Fruit fly (Drosophila melanogaster) whole organism, embryonic: Measurements from ENCODE around the gene Oatp26F.

Experiments
- Atf3 ChIP-seq: fragments of 200-800 bp; sonication (Bioruptor generic); optimal IDR thresholded peaks from 3 replicates; lab custom pipeline; 2016; ENCODE audit warnings: missing biosample characterization, missing genetic modification characterization
- CG10147 ChIP-seq: fragments of 200-800 bp; sonication (Bioruptor generic); optimal IDR thresholded peaks from 2 replicates; lab custom pipeline; 2019; ENCODE audit warnings: missing biosample characterization, mild to moderate bottlenecking, missing genetic modification characterization, moderate library complexity
- CG11247 ChIP-seq: fragments of 200-800 bp; sonication (Bioruptor generic); IDR thresholded peaks from 2 replicates; pipeline ENCODE4 v1.3.6; 2022; ENCODE audit warnings: missing biosample characterization, missing genetic modification characterization
- CG11723 ChIP-seq: fragments of 200-800 bp; sonication (Bioruptor generic); optimal IDR thresholded peaks from 2 replicates; lab custom pipeline; 2017; ENCODE audit warnings: missing biosample characterization, mild to moderate bottlenecking, missing genetic modification characterization
- CG14710 ChIP-seq: fragments of 200-800 bp; sonication (Bioruptor generic); optimal IDR thresholded peaks from 3 replicates; lab custom pipeline; 2019; ENCODE audit warnings: missing biosample characterization, mild to moderate bottlenecking, missing genetic modification characterization, moderate library complexity
- CG15269 ChIP-seq: fragments of 200-800 bp; sonication (Bioruptor generic); optimal IDR thresholded peaks from 2 replicates; lab custom pipeline; 2018; ENCODE audit warnings: missing biosample characterization, mild to moderate bottlenecking, missing genetic modification characterization, moderate library complexity
- CG15696 ChIP-seq: fragments of 200-800 bp; sonication (Bioruptor generic); optimal IDR thresholded peaks from 2 replicates; lab custom pipeline; 2019; ENCODE audit warnings: missing biosample characterization, mild to moderate bottlenecking, missing genetic modification characterization, moderate library complexity
- CG1602 ChIP-seq: fragments of 200-800 bp; sonication (Bioruptor generic); optimal IDR thresholded peaks from 3 replicates; lab custom pipeline; 2016; ENCODE audit warnings: missing biosample characterization, missing genetic modification characterization
- CG1647 ChIP-seq: fragments of 200-800 bp; sonication (Bioruptor generic); optimal IDR thresholded peaks from 3 replicates; lab custom pipeline; 2016; ENCODE audit warnings: missing biosample characterization, missing genetic modification characterization
- CG17328 ChIP-seq: fragments of 200-800 bp; sonication (Bioruptor generic); IDR thresholded peaks from 2 replicates; pipeline ENCODE4 v1.3.6; 2022; ENCODE audit warnings: missing biosample characterization, missing genetic modification characterization
- CG32767 ChIP-seq: fragments of 200-800 bp; sonication (Bioruptor generic); IDR thresholded peaks from 2 replicates; pipeline ENCODE4 v1.3.6; 2022; ENCODE audit warnings: missing biosample characterization, missing genetic modification characterization
- CG4707 ChIP-seq: fragments of 200-800 bp; sonication (Bioruptor generic); optimal IDR thresholded peaks from 2 replicates; lab custom pipeline; 2018; ENCODE audit warnings: missing biosample characterization, mild to moderate bottlenecking, missing genetic modification characterization, moderate library complexity
- CG6272 ChIP-seq: fragments of 200-800 bp; sonication (Bioruptor generic); IDR thresholded peaks from 2 replicates; pipeline ENCODE4 v1.3.6; 2022; ENCODE audit warnings: missing biosample characterization, missing genetic modification characterization
- CG7839 ChIP-seq: fragments of 200-800 bp; sonication (Bioruptor generic); optimal IDR thresholded peaks from 3 replicates; lab custom pipeline; 2018; ENCODE audit warnings: missing biosample characterization, mild to moderate bottlenecking, missing genetic modification characterization, moderate library complexity
- CG7987 ChIP-seq: fragments of 200-800 bp; sonication (Bioruptor generic); optimal IDR thresholded peaks from 2 replicates; lab custom pipeline; 2018; ENCODE audit warnings: missing biosample characterization, mild to moderate bottlenecking, missing genetic modification characterization, moderate library complexity
- CG8281 ChIP-seq: fragments of 200-800 bp; sonication (Bioruptor generic); optimal IDR thresholded peaks from 2 replicates; lab custom pipeline; 2018; ENCODE audit warnings: missing biosample characterization, mild to moderate bottlenecking, missing genetic modification characterization, moderate library complexity
- CG9932 ChIP-seq: fragments of 200-800 bp; sonication (Bioruptor generic); IDR thresholded peaks from 2 replicates; pipeline ENCODE4 v1.3.6; 2022; ENCODE audit warnings: missing biosample characterization, missing genetic modification characterization
- CoRest ChIP-seq: fragments of 200-800 bp; sonication (Bioruptor generic); optimal IDR thresholded peaks from 3 replicates; lab custom pipeline; 2018; ENCODE audit warnings: missing biosample characterization, mild to moderate bottlenecking, missing genetic modification characterization, moderate library complexity
- D ChIP-seq, 2 experiments: fragments of 200-800 bp in 1 of 2; fragments of >200 bp in 1 of 2; sonication (Bioruptor generic) in 1 of 2; optimal IDR thresholded peaks; 2 replicates in 1 of 2; 3 replicates in 1 of 2; lab custom pipeline; 2017; ENCODE audit warnings: mild to moderate bottlenecking in 1 of 2, missing biosample characterization in 1 of 2, missing genetic modification characterization in 1 of 2, missing genetic modification reagents in 1 of 2
- Dek ChIP-seq: fragments of 200-800 bp; sonication (Bioruptor generic); optimal IDR thresholded peaks from 3 replicates; lab custom pipeline; 2019; ENCODE audit warnings: missing biosample characterization, mild to moderate bottlenecking, missing genetic modification characterization, moderate library complexity
- Doc2 ChIP-seq: fragments of 200-800 bp; sonication (Bioruptor generic); IDR thresholded peaks from 2 replicates; pipeline ENCODE4 v1.3.6; 2022; ENCODE audit warnings: missing biosample characterization, missing genetic modification characterization
- Eip74EF ChIP-seq, 2 experiments: fragments of 200-800 bp in 1 of 2; fragments of >200 bp in 1 of 2; sonication (Bioruptor generic) in 1 of 2; optimal IDR thresholded peaks; 2 replicates each; lab custom pipeline; 2017 to 2019; ENCODE audit warnings: missing biosample characterization in 2 of 2, missing genetic modification characterization in 2 of 2, mild to moderate bottlenecking in 1 of 2, moderate library complexity in 1 of 2
- HmgZ ChIP-seq: fragments of 200-800 bp; sonication (Bioruptor generic); optimal IDR thresholded peaks from 2 replicates; lab custom pipeline; 2018; ENCODE audit warnings: missing biosample characterization, mild to moderate bottlenecking, missing genetic modification characterization
- Jarid2 ChIP-seq: fragments of 200-800 bp; sonication (Bioruptor generic); optimal IDR thresholded peaks from 3 replicates; lab custom pipeline; 2017; ENCODE audit warnings: mild to moderate bottlenecking, missing biosample characterization, missing genetic modification reagents, missing genetic modification characterization
- Myb ChIP-seq: fragments of 200-800 bp; sonication (Bioruptor generic); optimal IDR thresholded peaks from 2 replicates; lab custom pipeline; 2016; ENCODE audit warnings: missing biosample characterization, missing genetic modification characterization
- NC2α ChIP-seq: fragments of 200-800 bp; sonication (Bioruptor generic); optimal IDR thresholded peaks from 2 replicates; lab custom pipeline; 2016; ENCODE audit warnings: missing biosample characterization, missing genetic modification characterization
- Nf-YC ChIP-seq: fragments of 200-800 bp; optimal IDR thresholded peaks from 3 replicates; lab custom pipeline; 2019; ENCODE audit warnings: missing biosample characterization, mild to moderate bottlenecking, missing genetic modification characterization, moderate library complexity
- Poxn ChIP-seq: fragments of 200-800 bp; sonication (Bioruptor generic); IDR thresholded peaks from 2 replicates; pipeline ENCODE4 v1.3.6; 2022; ENCODE audit warnings: missing biosample characterization, missing genetic modification characterization
- Scr ChIP-seq: fragments of 200-800 bp; sonication (Bioruptor generic); IDR thresholded peaks from 2 replicates; pipeline ENCODE4 v1.3.6; 2022; ENCODE audit warnings: missing biosample characterization, missing genetic modification characterization; ENCODE audit not compliant: partially characterized antibody
- Sry-β ChIP-seq: fragments of 200-800 bp; sonication (Bioruptor generic); optimal IDR thresholded peaks from 2 replicates; lab custom pipeline; 2018; ENCODE audit warnings: missing biosample characterization, mild to moderate bottlenecking, missing genetic modification characterization, moderate library complexity
- Ssrp ChIP-seq: fragments of 200-800 bp; sonication (Bioruptor generic); optimal IDR thresholded peaks from 2 replicates; lab custom pipeline; 2018; ENCODE audit warnings: missing biosample characterization, mild to moderate bottlenecking, missing genetic modification characterization, moderate library complexity
- TFAM ChIP-seq: fragments of 200-800 bp; sonication (Bioruptor generic); optimal IDR thresholded peaks from 2 replicates; lab custom pipeline; 2017; ENCODE audit warnings: missing biosample characterization, missing genetic modification characterization, inconsistent platforms
- Taf1 ChIP-seq: fragments of 200-800 bp; sonication (Bioruptor generic); IDR thresholded peaks from 2 replicates; pipeline ENCODE4 v1.3.6; 2022; ENCODE audit warnings: missing biosample characterization, missing genetic modification characterization
- Vsx1 ChIP-seq: fragments of 200-800 bp; sonication (Bioruptor generic); optimal IDR thresholded peaks from 2 replicates; lab custom pipeline; 2017; ENCODE audit warnings: missing biosample characterization, mild to moderate bottlenecking, missing genetic modification characterization, missing genetic modification reagents
- bcd ChIP-seq: fragments of 200-800 bp; sonication (Bioruptor generic); optimal IDR thresholded peaks from 2 replicates; lab custom pipeline; 2017; ENCODE audit warnings: missing biosample characterization, mild to moderate bottlenecking, missing genetic modification characterization
- chif ChIP-seq, 2 experiments: fragments of 200-800 bp; sonication (Bioruptor generic); optimal IDR thresholded peaks; 3 replicates each; lab custom pipeline; 2016; ENCODE audit warnings: missing biosample characterization in 2 of 2, missing genetic modification characterization in 2 of 2
- grau ChIP-seq: fragments of 200-800 bp; optimal IDR thresholded peaks from 3 replicates; lab custom pipeline; 2019; ENCODE audit warnings: missing biosample characterization, mild to moderate bottlenecking, missing genetic modification characterization, moderate library complexity
- ham ChIP-seq: fragments of 200-800 bp; sonication (Bioruptor generic); IDR thresholded peaks from 2 replicates; pipeline ENCODE4 v1.3.6; 2022; ENCODE audit warnings: missing biosample characterization, missing genetic modification characterization
- hth ChIP-seq: fragments of >200 bp; optimal IDR thresholded peaks from 2 replicates; lab custom pipeline; 2017; ENCODE audit warnings: inconsistent platforms
- ind ChIP-seq: fragments of 200-800 bp; sonication (Bioruptor generic); optimal IDR thresholded peaks from 3 replicates; lab custom pipeline; 2016; ENCODE audit warnings: missing biosample characterization, missing genetic modification characterization
- jigr1 ChIP-seq: fragments of 200-800 bp; sonication (Bioruptor generic); IDR thresholded peaks from 3 replicates; pipeline ENCODE4 v1.3.6; 2022; ENCODE audit warnings: missing biosample characterization, missing genetic modification characterization
- lilli ChIP-seq: fragments of 200-800 bp; sonication (Bioruptor generic); optimal IDR thresholded peaks from 3 replicates; lab custom pipeline; 2016; ENCODE audit warnings: missing biosample characterization, missing genetic modification characterization
- maf-S ChIP-seq: fragments of 200-800 bp; sonication (Bioruptor generic); optimal IDR thresholded peaks from 2 replicates; lab custom pipeline; 2016; ENCODE audit warnings: missing biosample characterization, missing genetic modification characterization
- mirr ChIP-seq: fragments of 200-800 bp; sonication (Bioruptor generic); optimal IDR thresholded peaks from 3 replicates; lab custom pipeline; 2018; ENCODE audit warnings: missing biosample characterization, mild to moderate bottlenecking, missing genetic modification characterization
- pb ChIP-seq: fragments of 200-800 bp; sonication (Bioruptor generic); optimal IDR thresholded peaks from 3 replicates; lab custom pipeline; 2016; ENCODE audit warnings: missing biosample characterization, missing genetic modification characterization
- slp2 ChIP-seq: fragments of 200-800 bp; sonication (Bioruptor generic); optimal IDR thresholded peaks from 2 replicates; lab custom pipeline; 2016; ENCODE audit warnings: missing biosample characterization, missing genetic modification characterization
- stc ChIP-seq: fragments of 200-800 bp; sonication (Bioruptor generic); IDR thresholded peaks from 2 replicates; pipeline ENCODE4 v1.3.6; 2022; ENCODE audit warnings: missing biosample characterization, missing genetic modification characterization
- stwl ChIP-seq: fragments of 200-800 bp; sonication (Bioruptor generic); optimal IDR thresholded peaks from 3 replicates; lab custom pipeline; 2018; ENCODE audit warnings: missing biosample characterization, mild to moderate bottlenecking, missing genetic modification characterization, moderate library complexity
- zen ChIP-seq: fragments of 200-800 bp; sonication (Bioruptor generic); optimal IDR thresholded peaks from 3 replicates; lab custom pipeline; 2018; ENCODE audit warnings: missing biosample characterization, mild to moderate bottlenecking, missing genetic modification characterization, moderate library complexity
- zfh1 ChIP-seq: fragments of 200-800 bp; sonication (Bioruptor generic); IDR thresholded peaks from 3 replicates; pipeline ENCODE4 v1.3.6; 2022; ENCODE audit warnings: missing biosample characterization, missing genetic modification characterization

Gene Oatp26F

DNA sequence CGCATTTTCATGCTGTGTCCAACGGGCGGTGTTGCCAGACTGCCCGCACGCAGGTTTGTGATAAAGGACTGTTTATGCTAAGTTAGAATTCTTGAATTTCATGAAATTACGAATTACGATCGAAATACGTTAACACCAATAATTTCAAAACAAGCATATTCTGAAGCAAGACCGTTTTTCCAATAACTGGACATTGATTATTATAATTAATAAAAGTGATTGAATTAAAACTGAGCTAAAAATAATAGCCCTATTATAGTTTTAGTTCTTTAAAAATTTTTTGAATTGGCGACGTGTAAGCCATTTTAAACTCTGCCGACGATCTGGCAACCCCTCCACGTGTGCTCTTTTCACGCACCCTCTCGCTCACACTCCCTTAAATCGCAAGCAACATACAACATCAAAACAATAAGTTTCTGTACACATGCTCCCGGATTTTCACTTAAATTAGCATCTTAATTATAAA is 16.0 kb upstream of the Oatp26F start (continued):
- peak; percentile 78 for TF ChIP-seq CG7987
- TF ChIP-seq Jarid2 = peak; percentile 77
- peak; percentile 72 for TF ChIP-seq Myb (GFP tag; lab: Kevin White, UChicago)
- TF ChIP-seq stwl (tag; lab: Kevin White, UChicago) = peak; percentile 64
- no peak for TF ChIP-seq D (optimal IDR thresholded peaks at IDR 0.05; lab: Kevin White, UChicago)
- peak; percentile 93 for TF ChIP-seq D (GFP tag; optimal IDR thresholded peaks at IDR 0.05; lab: Kevin White, UChicago)
- TF ChIP-seq HmgZ (tag; lab: Kevin White, UChicago) = peak; percentile 98
- TF ChIP-seq CG15696 (tag; lab: Kevin White, UChicago) = peak; percentile 96
- peak; percentile 89 for TF ChIP-seq Nf-YC (tag; lab: Kevin White, UChicago)
- TF ChIP-seq lilli (GFP tag; lab: Kevin White, UChicago) = peak; percentile 97
- TF ChIP-seq CG1647 (GFP tag; lab: Kevin White, UChicago) = peak; percentile 87
- peak; percentile 80 for TF ChIP-seq CG6272 (GFP tag; lab: Robert Waterston, UW)
- TF ChIP-seq Taf1 (GFP tag; lab: Robert Waterston, UW) = peak; percentile 84
- TF ChIP-seq Ssrp = peak; percentile 96
- peak; percentile 93 for TF ChIP-seq CG32767 (GFP tag; lab: Robert Waterston, UW)
- peak; percentile 47 for TF ChIP-seq TFAM
- peak; percentile 95 for TF ChIP-seq ind (GFP tag; lab: Kevin White, UChicago)
- TF ChIP-seq grau = peak; percentile 96
- TF ChIP-seq zfh1 (GFP tag; lab: Robert Waterston, UW) = peak; percentile 90
- TF ChIP-seq CG9932 (GFP tag; lab: Robert Waterston, UW) = peak; percentile 93
- peak; percentile 82 for TF ChIP-seq NC2α (GFP tag; lab: Kevin White, UChicago)
- peak; percentile 67; the same call in 1 of the 2 replicates for TF ChIP-seq ham (GFP tag; lab: Robert Waterston, UW)
- TF ChIP-seq stc (GFP tag; lab: Robert Waterston, UW) = peak; percentile 92
- peak; percentile 46 for TF ChIP-seq Sry-β
- TF ChIP-seq zen (tag; lab: Kevin White, UChicago) = peak; percentile 87
- TF ChIP-seq Atf3 (GFP tag; lab: Kevin White, UChicago) = peak; percentile 53
- TF ChIP-seq slp2 (GFP tag; lab: Kevin White, UChicago) = peak; percentile 87
- peak; percentile 96 for TF ChIP-seq CG10147
- TF ChIP-seq CG11723 = peak; percentile 93
- peak; percentile 96 for TF ChIP-seq bcd
- peak; percentile 65 for TF ChIP-seq CG4707
- TF ChIP-seq Eip74EF (GFP tag; optimal IDR thresholded peaks at IDR 0.05; lab: Kevin White, UChicago) = peak in 1 of 2 experiments; percentile 92
- peak; percentile 82 for TF ChIP-seq jigr1 (GFP tag; lab: Robert Waterston, UW)
- peak; percentile 76 for TF ChIP-seq Vsx1 (GFP tag; lab: Kevin White, UChicago)
- TF ChIP-seq Doc2 = peak; percentile 64; the same call in 1 of the 2 replicates
- peak; percentile 88 for TF ChIP-seq CG11247
- TF ChIP-seq CG17328 (GFP tag; lab: Robert Waterston, UW) = peak; percentile 88
- peak; percentile 87 for TF ChIP-seq pb (GFP tag; lab: Kevin White, UChicago)
- TF ChIP-seq CG7839 = peak; percentile 97
- peak; percentile 89 for TF ChIP-seq chif (GFP tag; optimal IDR thresholded peaks at IDR 0.05; lab: Kevin White, UChicago)
- peak; percentile 90 for TF ChIP-seq maf-S (GFP tag; lab: Kevin White, UChicago)
- TF ChIP-seq Poxn (GFP tag; lab: Robert Waterston, UW) = peak; percentile 71
- TF ChIP-seq CG15269 (tag; lab: Kevin White, UChicago) = peak; percentile 96
- TF ChIP-seq Dek (tag; lab: Kevin White, UChicago) = peak; percentile 93
- TF ChIP-seq CoRest = peak; percentile 98
- TF ChIP-seq CG8281 (tag; lab: Kevin White, UChicago) = peak; percentile 86
- peak; percentile 95 for TF ChIP-seq CG1602 (GFP tag; lab: Kevin White, UChicago)
- peak; percentile 87 for TF ChIP-seq mirr (GFP tag; lab: Kevin White, UChicago)
- peak; percentile 95 for TF ChIP-seq CG14710
- TF ChIP-seq hth (lab: Kevin White, UChicago) = no peak
- TF ChIP-seq Scr (GFP tag; lab: Robert Waterston, UW) = no peak
